Fruit fly (Drosophila melanogaster) whole organism, embryonic: Measurements from ENCODE around the gene CG6693.

ENCODE experiments used
- B-H1 ChIP-seq: fragments of 200-800 bp; sonication (Bioruptor generic); IDR thresholded peaks from 3 replicates; pipeline ENCODE4 v1.3.6; 2022; ENCODE audit warnings: missing biosample characterization, missing genetic modification characterization
- CG10462 ChIP-seq: fragments of 200-800 bp; sonication (Bioruptor generic); optimal IDR thresholded peaks from 2 replicates; lab custom pipeline; 2016; ENCODE audit warnings: missing biosample characterization, missing genetic modification characterization
- CG10979 ChIP-seq: fragments of 200-800 bp; sonication (Bioruptor generic); optimal IDR thresholded peaks from 2 replicates; lab custom pipeline; 2018; ENCODE audit warnings: missing biosample characterization, mild to moderate bottlenecking, missing genetic modification characterization, moderate library complexity
- CG15601 ChIP-seq: fragments of 200-800 bp; sonication (Bioruptor generic); optimal IDR thresholded peaks from 3 replicates; lab custom pipeline; 2019; ENCODE audit warnings: missing biosample characterization, mild to moderate bottlenecking, missing genetic modification characterization, moderate library complexity
- CG16779 ChIP-seq: fragments of 200-800 bp; sonication (Bioruptor generic); IDR thresholded peaks from 2 replicates; pipeline ENCODE4 v1.3.6; 2022; ENCODE audit warnings: missing biosample characterization, missing genetic modification characterization
- CG16813 ChIP-seq: fragments of 200-800 bp; sonication (Bioruptor generic); IDR thresholded peaks from 3 replicates; pipeline ENCODE4 v1.3.6; 2022; ENCODE audit warnings: missing biosample characterization, missing genetic modification characterization; ENCODE audit not compliant: partially characterized antibody
- CG18764 ChIP-seq: fragments of 200-800 bp; sonication (Bioruptor generic); optimal IDR thresholded peaks from 3 replicates; lab custom pipeline; 2016; ENCODE audit warnings: missing biosample characterization, missing genetic modification characterization
- CG2202 ChIP-seq: fragments of 200-800 bp; sonication (Bioruptor generic); optimal IDR thresholded peaks from 2 replicates; lab custom pipeline; 2018; ENCODE audit warnings: missing biosample characterization, mild to moderate bottlenecking, missing genetic modification characterization
- CG2875 ChIP-seq: fragments of 200-800 bp; sonication (Bioruptor generic); optimal IDR thresholded peaks from 2 replicates; lab custom pipeline; 2017; ENCODE audit warnings: missing biosample characterization, mild to moderate bottlenecking, missing genetic modification characterization, missing genetic modification reagents
- CG30403 ChIP-seq: fragments of 200-800 bp; sonication (Bioruptor generic); optimal IDR thresholded peaks from 3 replicates; lab custom pipeline; 2016; ENCODE audit warnings: missing biosample characterization, missing genetic modification characterization
- CG3163 ChIP-seq: fragments of 200-800 bp; sonication (Bioruptor generic); optimal IDR thresholded peaks from 3 replicates; lab custom pipeline; 2016; ENCODE audit warnings: missing biosample characterization, missing genetic modification characterization
- CG34376 ChIP-seq: fragments of 200-800 bp; sonication (Bioruptor generic); optimal IDR thresholded peaks from 2 replicates; lab custom pipeline; 2018; ENCODE audit warnings: missing biosample characterization, mild to moderate bottlenecking, missing genetic modification characterization
- CG34422 ChIP-seq: fragments of 200-800 bp; sonication (Bioruptor generic); IDR thresholded peaks from 3 replicates; pipeline ENCODE4 v1.3.6; 2022; ENCODE audit warnings: missing biosample characterization, missing genetic modification characterization
- CG7745 ChIP-seq: fragments of 200-800 bp; sonication (Bioruptor generic); optimal IDR thresholded peaks from 2 replicates; lab custom pipeline; 2018; ENCODE audit warnings: missing biosample characterization, mild to moderate bottlenecking, missing genetic modification characterization, moderate library complexity
- CG8359 ChIP-seq: fragments of 200-800 bp; sonication (Bioruptor generic); optimal IDR thresholded peaks from 2 replicates; lab custom pipeline; 2017; ENCODE audit warnings: missing biosample characterization, mild to moderate bottlenecking, missing genetic modification characterization, borderline replicate concordance
- CG9609 ChIP-seq: fragments of 200-800 bp; sonication (Bioruptor generic); optimal IDR thresholded peaks from 3 replicates; lab custom pipeline; 2016; ENCODE audit warnings: missing biosample characterization, missing genetic modification characterization
- Dip3 ChIP-seq: fragments of 200-800 bp; sonication (Bioruptor generic); optimal IDR thresholded peaks from 3 replicates; lab custom pipeline; 2016; ENCODE audit warnings: missing biosample characterization, missing genetic modification characterization
- E2f1 ChIP-seq: fragments of 200-800 bp; sonication (Bioruptor generic); IDR thresholded peaks from 2 replicates; pipeline ENCODE4 v1.3.6; 2022; ENCODE audit warnings: missing biosample characterization, missing genetic modification characterization
- GATAe ChIP-seq: fragments of 200-800 bp; sonication (Bioruptor generic); conservative IDR thresholded peaks from 2 replicates; pipeline ENCODE4 v1.3.6; 2022; ENCODE audit warnings: missing biosample characterization, missing genetic modification characterization
- Gsc ChIP-seq: fragments of 200-800 bp; sonication (Bioruptor generic); IDR thresholded peaks from 2 replicates; pipeline ENCODE4 v1.3.6; 2022; ENCODE audit warnings: missing biosample characterization, missing genetic modification characterization
- Hmx ChIP-seq: fragments of 200-800 bp; sonication (Bioruptor generic); optimal IDR thresholded peaks from 2 replicates; lab custom pipeline; 2016; ENCODE audit warnings: missing biosample characterization, missing genetic modification characterization
- Jarid2 ChIP-seq: fragments of 200-800 bp; sonication (Bioruptor generic); optimal IDR thresholded peaks from 3 replicates; lab custom pipeline; 2017; ENCODE audit warnings: mild to moderate bottlenecking, missing biosample characterization, missing genetic modification reagents, missing genetic modification characterization
- Rfx ChIP-seq: fragments of 200-800 bp; sonication (Bioruptor generic); IDR thresholded peaks from 2 replicates; pipeline ENCODE4 v1.3.6; 2022; ENCODE audit warnings: missing biosample characterization, missing genetic modification characterization
- Tbp ChIP-seq: fragments of >200 bp; optimal IDR thresholded peaks from 2 replicates; lab custom pipeline; 2018; ENCODE audit warnings: missing biosample characterization, missing genetic modification characterization
- Trl ChIP-seq, 3 experiments: fragments of >200 bp in 2 of 3; fragments of 200-800 bp in 1 of 3; sonication (Bioruptor generic) in 1 of 3; optimal IDR thresholded peaks; 2 replicates in 1 of 3; 3 replicates in 2 of 3; lab custom pipeline; 2016 to 2017; ENCODE audit warnings: missing biosample characterization in 1 of 3, missing genetic modification characterization in 1 of 3
- cas ChIP-seq: fragments of 200-800 bp; sonication (Bioruptor generic); IDR thresholded peaks from 2 replicates; pipeline ENCODE4 v1.3.6; 2022; ENCODE audit warnings: missing biosample characterization, missing genetic modification characterization
- crc ChIP-seq: fragments of 200-800 bp; sonication (Bioruptor generic); optimal IDR thresholded peaks from 2 replicates; lab custom pipeline; 2016; ENCODE audit warnings: missing biosample characterization, missing genetic modification characterization
- dmrt99B ChIP-seq: fragments of 200-800 bp; sonication (Bioruptor generic); optimal IDR thresholded peaks from 2 replicates; lab custom pipeline; 2018; ENCODE audit warnings: missing biosample characterization, mild to moderate bottlenecking, missing genetic modification characterization, moderate library complexity
- esg ChIP-seq: fragments of 200-800 bp; sonication (Bioruptor generic); conservative IDR thresholded peaks from 2 replicates; pipeline ENCODE4 v1.3.6; 2022; ENCODE audit warnings: missing biosample characterization, missing genetic modification characterization
- eve ChIP-seq, 2 experiments: fragments of >200 bp; optimal IDR thresholded peaks; 2 replicates each; lab custom pipeline; 2017; ENCODE audit warnings: missing biosample characterization in 2 of 2, missing genetic modification characterization in 2 of 2
- exex ChIP-seq: fragments of 200-800 bp; sonication (Bioruptor generic); optimal IDR thresholded peaks from 4 replicates; lab custom pipeline; 2018; ENCODE audit warnings: missing biosample characterization, mild to moderate bottlenecking, missing genetic modification characterization, moderate library complexity
- gem ChIP-seq: fragments of 200-800 bp; sonication (Bioruptor generic); optimal IDR thresholded peaks from 2 replicates; lab custom pipeline; 2019; ENCODE audit warnings: missing biosample characterization, mild to moderate bottlenecking, missing genetic modification characterization, moderate library complexity
- grn ChIP-seq: fragments of 200-800 bp; sonication (Bioruptor generic); optimal IDR thresholded peaks from 3 replicates; lab custom pipeline; 2017; ENCODE audit warnings: missing biosample characterization, missing genetic modification characterization
- lab ChIP-seq: fragments of 200-800 bp; sonication (Bioruptor generic); optimal IDR thresholded peaks from 3 replicates; lab custom pipeline; 2017; ENCODE audit warnings: missing biosample characterization, missing genetic modification characterization, mild to moderate bottlenecking, moderate library complexity, missing genetic modification reagents
- lbe ChIP-seq: fragments of 200-800 bp; sonication (Bioruptor generic); optimal IDR thresholded peaks from 2 replicates; lab custom pipeline; 2016; ENCODE audit warnings: missing biosample characterization, mild to moderate bottlenecking, missing genetic modification characterization
- mirr ChIP-seq: fragments of 200-800 bp; sonication (Bioruptor generic); optimal IDR thresholded peaks from 3 replicates; lab custom pipeline; 2018; ENCODE audit warnings: missing biosample characterization, mild to moderate bottlenecking, missing genetic modification characterization
- nmo ChIP-seq: fragments of 200-800 bp; sonication (Bioruptor generic); optimal IDR thresholded peaks from 2 replicates; lab custom pipeline; 2018; ENCODE audit warnings: missing biosample characterization, mild to moderate bottlenecking, missing genetic modification characterization, moderate library complexity
- nom ChIP-seq: fragments of 200-800 bp; sonication (Bioruptor generic); optimal IDR thresholded peaks from 2 replicates; lab custom pipeline; 2017; ENCODE audit warnings: missing biosample characterization, missing genetic modification characterization, mild to moderate bottlenecking, moderate library complexity, missing genetic modification reagents
- pfk ChIP-seq: fragments of 200-800 bp; sonication (Bioruptor generic); optimal IDR thresholded peaks from 2 replicates; lab custom pipeline; 2018; ENCODE audit warnings: missing biosample characterization, mild to moderate bottlenecking, missing genetic modification characterization, moderate library complexity
- pnt ChIP-seq: fragments of 200-800 bp; sonication (Bioruptor generic); optimal IDR thresholded peaks from 3 replicates; lab custom pipeline; 2016; ENCODE audit warnings: missing biosample characterization, missing genetic modification characterization
- sd ChIP-seq: fragments of 200-800 bp; sonication (Bioruptor generic); optimal IDR thresholded peaks from 3 replicates; lab custom pipeline; 2018; ENCODE audit warnings: missing biosample characterization, mild to moderate bottlenecking, missing genetic modification characterization, moderate library complexity
- sug ChIP-seq: fragments of 200-800 bp; optimal IDR thresholded peaks from 2 replicates; lab custom pipeline; 2019; ENCODE audit warnings: missing biosample characterization, mild to moderate bottlenecking, missing genetic modification characterization, moderate library complexity
- vvl ChIP-seq: fragments of 200-800 bp; sonication (Bioruptor generic); IDR thresholded peaks from 2 replicates; pipeline ENCODE4 v1.3.6; 2022; ENCODE audit warnings: missing biosample characterization, missing genetic modification characterization
- wdn ChIP-seq: fragments of 200-800 bp; sonication (Bioruptor generic); IDR thresholded peaks from 2 replicates; pipeline ENCODE4 v1.3.6; 2022; ENCODE audit warnings: missing biosample characterization, missing genetic modification characterization
- z ChIP-seq: fragments of 200-800 bp; sonication (Bioruptor generic); IDR thresholded peaks from 3 replicates; pipeline ENCODE4 v1.3.6; 2022; ENCODE audit warnings: missing biosample characterization, missing genetic modification characterization

CG6693 gene

dm6 chr3R:11178300-11178699 is 43.1 kb downstream of the CG6693 start (continued):
- no peak for TF ChIP-seq CG16779 (GFP tag; lab: Robert Waterston, UW)
- TF ChIP-seq B-H1 (GFP tag; lab: Robert Waterston, UW): no peak
- no peak for TF ChIP-seq nmo (GFP tag; lab: Kevin White, UChicago)
- TF ChIP-seq Gsc (GFP tag; lab: Robert Waterston, UW): no peak
- peak; percentile 20 for TF ChIP-seq gem (tag; lab: Kevin White, UChicago)
- TF ChIP-seq dmrt99B (tag; lab: Kevin White, UChicago): peak; percentile 13

dm6 chr3R:11177579-11177978 is 43.9 kb downstream of the CG6693 start:
- TF ChIP-seq CG8359 (GFP tag; lab: Kevin White, UChicago) (no peak), sd (peak; percentile 68), esg (no peak), vvl (GFP tag; lab: Robert Waterston, UW) (no peak), CG34422 (GFP tag; lab: Robert Waterston, UW) (no peak), GATAe (GFP tag; lab: Robert Waterston, UW) (peak; percentile 60), eve (GFP tag; optimal IDR thresholded peaks at IDR 0.05; lab: Kevin White, UChicago) (no peak), pnt (GFP tag; lab: Kevin White, UChicago) (no peak), lbe (no peak), wdn (GFP tag; lab: Robert Waterston, UW) (no peak), grn (GFP tag; lab: Kevin White, UChicago) (peak; percentile 62), CG34376 (peak; percentile 39), sug (tag; lab: Kevin White, UChicago) (peak; percentile 27), CG18764 (GFP tag; lab: Kevin White, UChicago) (no peak), z (GFP tag; lab: Robert Waterston, UW) (no peak), Dip3 (GFP tag; lab: Kevin White, UChicago) (no peak), CG10462 (GFP tag; lab: Kevin White, UChicago) (no peak), E2f1 (GFP tag; lab: Robert Waterston, UW) (no peak), CG9609 (GFP tag; lab: Kevin White, UChicago) (no peak), exex (tag; lab: Kevin White, UChicago) (peak; percentile 91), mirr (GFP tag; lab: Kevin White, UChicago) (peak; percentile 84)
- TF ChIP-seq, all 482 proteins: peak for 7

DNA sequence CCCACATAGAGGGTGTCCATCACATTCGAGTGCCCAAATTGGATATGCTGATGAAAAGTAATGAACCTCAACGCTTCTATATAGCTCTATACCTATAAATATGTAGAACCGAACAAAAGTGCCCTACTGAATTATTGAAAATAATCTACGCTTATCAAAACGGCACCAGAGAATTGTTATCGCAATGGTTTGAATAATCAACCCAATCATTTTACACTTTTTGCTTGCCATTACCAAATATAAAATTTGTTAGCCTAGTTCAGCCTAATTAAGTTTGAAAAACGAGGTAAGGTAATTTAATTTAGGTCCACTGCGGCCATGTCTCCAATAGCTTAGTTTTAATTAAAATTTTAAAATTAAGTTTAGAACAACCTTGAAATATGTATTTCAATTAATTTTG is 45.7 kb downstream of the CG6693 start:
- TF ChIP-seq CG7745 (tag; lab: Kevin White, UChicago) (no peak), CG30403 (GFP tag; lab: Kevin White, UChicago) (no peak), Tbp (GFP tag; lab: Kevin White, UChicago) (no peak), CG2202 (tag; lab: Kevin White, UChicago) (no peak), mirr (GFP tag; lab: Kevin White, UChicago) (peak; percentile 57), Hmx (GFP tag; lab: Kevin White, UChicago) (no peak), exex (tag; lab: Kevin White, UChicago) (peak; percentile 62), pfk (no peak), cas (GFP tag; lab: Robert Waterston, UW) (no peak), CG2875 (GFP tag; lab: Kevin White, UChicago) (no peak)

DNA sequence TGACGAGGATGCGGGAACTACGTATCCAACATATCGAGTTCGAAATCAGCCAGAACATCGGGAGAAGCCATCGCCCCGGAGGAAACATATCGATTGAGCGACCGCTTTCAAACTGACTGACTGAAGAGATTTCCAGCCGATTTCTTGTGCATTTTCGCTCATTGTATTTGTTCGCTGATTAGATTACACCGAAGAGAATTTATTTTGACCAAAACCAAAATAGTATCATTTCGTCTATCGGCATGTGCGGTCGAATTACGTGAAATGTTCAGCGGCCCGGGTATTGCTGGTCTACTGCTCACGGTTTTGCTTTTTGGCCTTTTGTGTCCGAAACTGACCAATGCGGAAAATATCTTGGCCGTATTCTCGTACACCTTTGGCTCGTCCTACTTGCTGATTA is 46.1 kb downstream of the CG6693 start, which contains the start of the genes Ugt304A1 and Ugt303A1:
Ugt304A1 (minus strand) TSS at position 101 of the 400 bp plus-strand sequence.
Ugt303A1 (plus strand) TSS at position 222 of the 400 bp plus-strand sequence.
- TF ChIP-seq exex (tag; lab: Kevin White, UChicago) (peak; percentile 18), crc (GFP tag; lab: Kevin White, UChicago) (no peak), nom (GFP tag; lab: Kevin White, UChicago) (no peak), Rfx (GFP tag; lab: Robert Waterston, UW) (peak; percentile 20; the same call in 1 of the 2 replicates), Trl (optimal IDR thresholded peaks at IDR 0.05; lab: Kevin White, UChicago) (peak in 1 of 2 experiments; percentile 5), Trl (GFP tag; optimal IDR thresholded peaks at IDR 0.05; lab: Kevin White, UChicago) (no peak), CG10979 (tag; lab: Kevin White, UChicago) (no peak), CG16813 (GFP tag; lab: Robert Waterston, UW) (no peak), lab (GFP tag; lab: Kevin White, UChicago) (peak; percentile 5), Gsc (GFP tag; lab: Robert Waterston, UW) (no peak), Jarid2 (peak; percentile 36), CG3163 (GFP tag; lab: Kevin White, UChicago) (peak; percentile 26), CG15601 (tag; lab: Kevin White, UChicago) (no peak)
